Worm (Caenorhabditis elegans): ENCODE measurements around the gene rml-3.

DNA sequence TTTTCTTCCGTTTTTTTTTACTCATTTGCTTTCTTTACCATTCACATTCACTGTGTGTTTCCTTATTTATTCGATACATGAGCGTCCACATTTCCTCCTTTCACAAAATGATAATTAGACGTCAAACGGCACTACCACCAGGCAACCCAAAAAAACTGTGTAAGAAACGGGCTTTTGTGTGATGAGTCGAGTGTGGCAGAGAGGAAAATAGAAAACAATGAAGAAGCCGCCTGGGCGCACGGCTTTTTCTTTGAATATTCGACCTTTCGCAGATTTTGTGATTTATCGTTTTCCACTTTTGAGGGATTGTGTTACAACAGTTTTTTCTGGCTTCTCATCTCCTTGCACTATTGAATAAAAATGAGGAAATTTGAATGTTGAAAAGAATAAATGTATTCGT, 39.4 kb upstream of the rml-3 start:
- TF ChIP-seq eyg-1 (tag; optimal IDR thresholded peaks at IDR 0.05) (no peak), ceh-6 (GFP tag; optimal IDR thresholded peaks at IDR 0.05) (no peak), ahr-1 (tag; optimal IDR thresholded peaks at IDR 0.05) (no peak), dve-1 (tag; optimal IDR thresholded peaks at IDR 0.05) (no peak), ceh-34 (tag; optimal IDR thresholded peaks at IDR 0.05) (no peak), pqm-1 (tag; optimal IDR thresholded peaks at IDR 0.05) (no peak), C08G9.2 (tag; optimal IDR thresholded peaks at IDR 0.05) (no peak)
